Worm (Caenorhabditis elegans) whole organism, dauer: ENCODE measurements around the gene znf-706.

Experiments used
- unc-62 ChIP-seq: sonication (generic microtip); optimal IDR thresholded peaks from 2 replicates; lab custom pipeline; 2017; ENCODE audit warnings: missing biosample characterization, missing genetic modification reagents, missing genetic modification characterization

znf-706 gene

DNA sequence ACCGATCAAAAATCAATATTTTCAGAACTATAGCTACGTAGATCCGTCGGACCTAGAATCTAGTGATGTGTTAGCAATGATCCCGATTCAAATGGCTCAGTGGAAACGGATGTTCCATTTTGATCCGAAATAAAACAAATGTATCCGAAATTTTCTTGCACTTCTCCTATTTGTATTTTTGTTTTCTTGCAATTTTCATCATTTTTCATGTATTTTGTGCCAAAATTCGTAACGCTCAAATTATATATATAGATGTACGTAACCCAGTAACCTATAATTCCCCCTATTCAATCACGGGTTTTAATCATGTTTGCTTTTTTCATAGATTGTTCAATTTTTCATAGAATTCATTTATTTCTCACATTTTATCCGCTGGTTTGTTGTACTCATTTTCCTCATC, 2.9 kb upstream of the znf-706 start, which contains the start of gene gldi-10:
TSS of gene gldi-10 (plus strand) at position 301 of the 400 bp plus-strand sequence.
- TF ChIP-seq unc-62 (GFP tag; lab: Kevin White, UChicago) = no peak

DNA sequence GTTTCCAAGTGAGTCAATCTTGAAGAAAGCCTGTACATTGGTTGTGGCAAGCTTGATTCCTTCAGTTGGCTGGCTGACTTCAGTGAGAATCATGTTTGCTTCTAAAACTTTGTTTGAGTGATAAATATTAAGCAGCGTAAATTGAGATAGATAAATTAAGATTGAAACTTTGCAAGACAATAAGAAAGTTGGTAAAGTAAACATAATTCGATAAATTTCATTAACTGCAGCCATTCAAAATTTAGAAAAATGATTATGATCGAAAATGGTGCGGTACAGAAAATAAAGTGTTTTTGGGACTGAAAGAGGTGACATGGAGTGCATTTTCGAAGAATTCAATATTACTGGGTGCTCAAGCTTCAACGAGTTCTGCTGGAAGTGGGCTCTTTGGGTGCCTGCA, 478 bp downstream of the znf-706 start, which contains the start of gene icln-1:
TSS of gene icln-1 (minus strand) at position 101 of the 400 bp plus-strand sequence.
- TF ChIP-seq unc-62 (GFP tag; lab: Kevin White, UChicago) = no peak

DNA sequence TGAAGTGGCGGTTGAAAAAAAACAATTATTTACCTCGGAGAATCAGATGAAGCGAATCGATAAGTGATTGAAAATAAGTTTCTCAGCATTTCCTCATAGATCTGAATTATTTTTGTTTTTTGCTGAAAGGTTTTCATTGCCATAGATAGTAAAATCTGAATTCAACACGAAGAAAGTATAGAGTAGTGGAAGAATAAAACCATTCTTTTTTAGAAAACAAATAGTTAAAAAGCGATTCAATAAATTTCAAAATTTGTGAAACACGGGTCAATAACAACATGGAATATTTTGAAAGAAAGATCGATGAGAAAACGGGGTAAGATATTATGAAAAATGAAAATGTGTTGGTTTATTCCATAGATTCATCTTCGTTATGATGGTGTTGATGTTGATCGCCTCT, 1.7 kb downstream of the znf-706 start, which contains the start of gene mrpl-42:
TSS of gene mrpl-42 (minus strand) at position 101 of the 400 bp plus-strand sequence.
- TF ChIP-seq unc-62 (GFP tag; lab: Kevin White, UChicago) = no peak

DNA sequence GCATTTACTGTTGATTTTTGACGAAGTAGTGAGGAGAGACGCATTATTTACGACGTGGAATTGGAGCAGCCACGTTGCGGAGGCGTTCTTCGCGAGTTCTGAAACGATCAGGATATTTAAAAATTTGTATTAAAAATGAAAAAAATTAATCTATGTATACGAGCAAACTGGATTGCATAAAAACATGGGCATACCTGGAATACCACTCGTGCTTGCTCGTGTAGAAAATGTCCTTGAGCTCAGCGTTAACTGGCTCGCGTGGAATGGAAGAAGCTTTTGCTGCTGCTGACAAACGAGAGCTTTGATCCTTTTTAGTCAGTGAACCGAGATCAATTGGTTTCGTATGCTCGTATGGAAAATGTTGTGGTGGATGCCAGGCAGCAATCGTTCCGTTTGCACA, 2.1 kb downstream of the znf-706 start, which contains the start of gene lpl-1:
TSS of gene lpl-1 (minus strand) at position 101 of the 400 bp plus-strand sequence.
- no peak for TF ChIP-seq unc-62 (GFP tag; lab: Kevin White, UChicago)

DNA sequence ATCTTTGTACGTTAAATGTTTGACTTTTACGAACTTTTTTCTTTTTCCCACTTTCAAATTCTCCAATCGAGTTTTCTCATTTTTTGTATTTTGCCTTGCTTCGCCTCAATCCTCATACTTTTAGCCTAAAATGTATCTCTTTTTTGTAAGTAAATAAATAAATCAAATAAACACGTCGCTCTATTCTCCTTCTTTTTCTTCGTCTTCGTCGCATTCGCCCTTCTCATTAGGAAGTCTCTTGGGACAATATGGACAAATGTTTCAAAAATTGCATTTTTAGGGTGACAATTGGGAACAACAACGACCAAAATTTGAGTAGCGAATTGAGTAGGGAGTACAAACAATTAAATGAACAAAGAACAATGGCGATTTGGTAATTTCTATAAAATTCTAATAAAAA, 4.0 kb downstream of the znf-706 start:
- TF ChIP-seq unc-62 (GFP tag; lab: Kevin White, UChicago) = no peak

DNA sequence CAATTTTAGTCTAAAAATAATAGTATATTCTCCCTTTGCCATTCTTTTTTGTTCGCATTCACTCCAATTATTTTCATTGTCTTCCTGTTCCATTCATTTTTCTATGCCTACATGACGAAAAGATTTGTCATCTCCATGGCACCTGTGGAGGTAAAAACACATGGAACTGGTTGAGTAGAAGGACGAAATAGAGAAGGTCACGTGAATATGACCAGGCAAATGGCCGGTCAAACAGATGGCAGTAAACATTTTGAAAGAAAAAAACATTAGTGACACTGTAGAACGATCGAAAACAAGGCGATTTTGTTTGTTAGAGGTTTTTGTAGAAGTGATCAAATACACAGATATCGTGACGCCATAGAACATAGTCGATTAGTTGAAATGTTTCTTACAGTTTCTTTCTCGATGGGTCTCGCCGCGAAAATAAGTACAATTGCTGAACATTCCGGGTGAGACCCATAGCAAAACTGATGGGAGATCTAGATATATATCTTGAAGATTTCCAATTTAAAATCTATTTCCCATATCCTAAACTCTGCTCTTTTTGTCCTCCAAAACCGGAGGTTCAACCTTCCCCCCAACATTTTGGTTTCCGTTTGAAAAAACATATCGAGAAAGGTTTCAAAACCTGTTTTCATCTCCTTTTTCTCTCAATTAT, 5.4 kb downstream of the znf-706 start:
- no peak for TF ChIP-seq unc-62 (GFP tag; lab: Kevin White, UChicago)

DNA sequence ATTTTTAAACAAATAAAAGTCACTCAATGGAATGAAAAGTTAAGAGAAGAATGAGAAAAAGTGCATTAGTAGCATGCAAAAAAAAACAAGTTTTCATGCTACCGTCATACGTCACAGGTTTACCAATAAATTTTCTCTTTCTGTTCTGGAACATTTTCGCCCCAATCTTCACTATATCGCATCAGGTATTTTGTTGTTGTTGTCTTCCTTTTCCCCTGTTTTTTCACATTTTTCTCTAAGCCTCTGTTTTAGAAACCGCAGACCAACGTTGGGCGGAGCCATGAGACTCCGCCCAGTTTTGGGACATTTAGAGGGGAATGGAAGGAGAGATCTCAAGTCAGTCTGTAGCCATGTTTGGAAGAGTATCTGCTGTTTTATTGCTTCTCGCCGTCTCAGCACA, 7.7 kb downstream of the znf-706 start, which contains the start of gene msa-1:
TSS of gene msa-1 (plus strand) at position 301 of the 400 bp plus-strand sequence.
- no peak for TF ChIP-seq unc-62 (GFP tag; lab: Kevin White, UChicago)

DNA sequence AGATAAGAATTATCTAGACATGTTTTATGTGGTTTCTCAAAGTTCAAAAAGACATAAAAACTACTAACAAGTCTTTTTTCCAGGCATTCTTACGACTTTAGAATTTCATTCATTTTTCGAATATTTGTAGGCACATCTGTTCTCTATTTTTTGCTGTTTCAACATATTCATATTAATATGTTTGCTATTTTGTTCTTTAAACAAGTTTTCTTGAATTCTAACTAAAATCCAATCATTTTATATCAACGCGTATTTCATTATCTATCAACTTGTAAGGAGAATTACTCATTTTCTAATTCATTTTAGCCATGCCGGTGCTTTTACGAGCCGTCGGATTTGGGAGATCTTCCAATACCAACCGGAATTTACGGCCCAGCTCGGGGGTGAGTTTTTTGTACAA, 14.0 kb downstream of the znf-706 start, which contains the start of gene twk-8:
TSS of gene twk-8 (plus strand) at position 301 of the 400 bp plus-strand sequence.
- no peak for TF ChIP-seq unc-62 (GFP tag; lab: Kevin White, UChicago)

DNA sequence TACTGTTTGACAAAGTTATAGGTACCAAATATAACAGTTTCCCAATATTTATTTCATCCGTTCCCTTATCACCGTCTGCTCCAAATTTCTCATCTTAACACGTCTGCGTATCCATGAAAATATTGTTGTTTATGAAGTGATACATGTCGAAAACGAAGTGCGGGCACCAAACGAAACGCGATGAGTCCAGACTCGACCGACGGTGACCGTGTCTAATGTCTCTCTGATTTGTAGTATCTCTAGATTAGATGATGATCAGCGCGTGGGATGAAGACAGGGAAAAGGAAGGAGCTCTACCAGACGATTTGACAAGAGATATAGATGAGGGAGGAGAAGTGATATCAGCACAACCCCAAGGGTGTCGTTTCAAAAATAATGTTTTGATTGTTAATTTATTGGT, 15.8 kb downstream of the znf-706 start:
- TF ChIP-seq unc-62 (GFP tag; lab: Kevin White, UChicago) = no peak

DNA sequence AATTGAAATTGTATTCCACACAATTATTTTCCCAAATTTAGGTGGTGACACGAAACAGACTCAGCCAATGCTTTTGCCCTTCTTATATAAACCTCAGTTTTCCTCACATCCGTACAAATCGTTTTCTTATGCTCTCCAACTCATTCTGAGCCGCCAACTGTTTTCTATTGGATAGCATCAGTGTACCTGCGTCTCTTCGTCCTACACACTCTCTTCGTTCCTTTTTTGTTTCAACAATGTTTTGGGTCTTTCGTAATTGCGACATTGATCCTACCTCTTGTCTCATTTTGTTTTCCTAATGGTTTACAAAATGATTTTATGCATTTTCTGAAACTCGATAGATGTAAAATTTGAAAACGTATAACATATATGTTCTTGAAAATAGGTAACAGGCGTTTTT, 16.7 kb downstream of the znf-706 start:
- no peak for TF ChIP-seq unc-62 (GFP tag; lab: Kevin White, UChicago)

DNA sequence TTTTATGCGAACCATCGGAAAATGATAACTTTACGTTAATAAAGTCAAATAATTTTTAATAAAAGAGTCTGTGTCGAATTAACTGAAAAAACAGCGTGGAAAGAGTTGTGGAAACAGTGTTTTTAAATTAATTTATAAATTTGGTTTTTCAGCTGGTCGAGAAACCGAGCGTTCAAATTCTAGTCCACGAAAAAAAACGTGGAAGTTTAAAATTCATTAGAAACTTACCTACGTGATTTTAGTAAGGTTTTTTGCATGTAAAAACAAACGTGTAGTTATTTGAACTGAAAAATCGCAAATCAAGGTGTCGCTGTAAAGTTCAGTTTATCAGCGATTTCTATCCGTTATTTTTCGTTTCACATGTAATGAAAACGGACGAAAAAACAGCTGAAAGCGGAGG, 17.6 kb downstream of the znf-706 start, which contains the start of gene mans-4:
TSS of gene mans-4 (minus strand) at position 101 of the 400 bp plus-strand sequence.
- TF ChIP-seq unc-62 (GFP tag; lab: Kevin White, UChicago) = no peak

DNA sequence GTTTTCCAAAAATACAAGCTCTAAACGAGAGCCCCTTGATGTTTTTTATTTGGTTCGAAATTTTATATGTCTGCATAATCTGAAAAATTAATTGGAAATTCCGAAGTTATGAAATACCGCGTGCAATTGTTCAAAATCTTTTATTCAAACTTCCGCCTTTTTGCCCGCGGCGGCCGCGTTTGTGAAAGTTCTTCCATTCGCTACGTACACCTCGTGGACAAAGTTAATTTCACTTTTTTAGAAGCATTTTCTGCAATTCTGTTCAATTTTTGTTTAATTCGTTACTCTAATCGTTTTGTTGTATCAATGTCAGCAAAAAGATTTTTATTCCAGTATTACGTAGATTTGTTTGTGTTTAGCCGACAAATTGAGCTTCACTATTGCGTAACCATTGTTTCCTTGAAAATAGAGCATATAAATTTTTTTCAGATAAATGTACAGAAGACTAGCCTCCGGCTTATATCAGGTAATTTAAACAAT, 21.7 kb downstream of the znf-706 start, which contains the start of gene mppb-1:
TSS of gene mppb-1 (plus strand) at position 430 of the 480 bp plus-strand sequence.
- TF ChIP-seq unc-62 (GFP tag; lab: Kevin White, UChicago) = no peak

DNA sequence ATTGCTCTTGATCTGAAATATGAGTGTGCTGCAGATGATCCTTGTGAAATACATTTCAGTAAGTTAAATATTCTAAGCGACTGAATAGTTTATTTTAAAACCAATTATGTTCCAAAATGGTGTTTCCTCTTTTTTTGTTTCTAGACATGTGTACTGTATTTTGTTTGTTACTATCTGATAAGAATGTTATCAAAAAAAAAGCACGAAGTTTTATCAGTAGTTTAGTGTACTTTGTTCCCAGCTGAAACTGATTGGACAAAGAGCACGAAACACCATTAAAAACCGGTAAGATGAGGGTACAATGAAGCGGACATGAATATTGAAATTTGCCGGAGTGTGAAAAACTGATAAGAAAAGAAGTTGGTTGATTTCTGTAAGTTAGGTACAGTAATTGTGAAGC, 25.8 kb downstream of the znf-706 start:
- no peak for TF ChIP-seq unc-62 (GFP tag; lab: Kevin White, UChicago)

DNA sequence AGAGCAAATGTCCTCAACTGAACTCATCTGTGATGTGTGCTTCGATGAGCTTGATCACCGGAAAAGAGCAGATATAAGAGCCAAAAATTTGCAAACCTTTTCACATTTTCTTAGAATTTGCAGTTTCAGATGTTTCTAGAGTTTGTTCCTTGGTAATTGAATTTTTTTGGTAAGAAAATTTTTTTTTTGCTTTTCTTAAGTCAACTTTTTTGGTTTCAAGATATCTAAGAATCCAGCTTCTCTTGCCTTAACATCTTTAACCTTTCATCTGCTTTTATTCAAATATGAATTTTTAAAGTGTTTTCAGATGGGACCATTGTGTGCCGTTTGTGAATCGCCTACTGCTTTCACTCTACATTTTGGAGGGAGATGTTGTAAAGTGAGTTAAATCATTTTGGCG, 26.3 kb downstream of the znf-706 start, which contains the start of gene nhr-11:
TSS of gene nhr-11 (plus strand) at position 301 of the 400 bp plus-strand sequence.
- TF ChIP-seq unc-62 (GFP tag; lab: Kevin White, UChicago) = no peak

DNA sequence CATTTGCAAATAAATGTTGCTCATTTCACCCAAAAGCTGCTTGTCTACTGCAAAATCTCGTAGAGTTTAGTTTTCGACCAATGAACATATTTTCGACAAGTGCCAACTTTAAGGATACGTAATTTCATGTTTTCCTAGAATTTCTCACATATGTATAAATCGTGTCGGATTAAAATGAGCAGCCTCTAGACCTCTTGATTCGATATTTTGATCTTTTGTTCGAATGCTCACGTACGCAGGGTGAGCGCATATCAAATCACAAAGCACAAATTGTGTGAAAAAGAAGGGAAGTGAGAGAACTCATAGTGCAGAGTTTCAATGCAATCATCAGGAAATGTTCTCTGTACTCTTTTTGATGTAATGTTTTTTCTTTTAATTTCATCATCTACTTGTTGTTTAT, 32.5 kb downstream of the znf-706 start:
- TF ChIP-seq unc-62 (GFP tag; lab: Kevin White, UChicago) = no peak

DNA sequence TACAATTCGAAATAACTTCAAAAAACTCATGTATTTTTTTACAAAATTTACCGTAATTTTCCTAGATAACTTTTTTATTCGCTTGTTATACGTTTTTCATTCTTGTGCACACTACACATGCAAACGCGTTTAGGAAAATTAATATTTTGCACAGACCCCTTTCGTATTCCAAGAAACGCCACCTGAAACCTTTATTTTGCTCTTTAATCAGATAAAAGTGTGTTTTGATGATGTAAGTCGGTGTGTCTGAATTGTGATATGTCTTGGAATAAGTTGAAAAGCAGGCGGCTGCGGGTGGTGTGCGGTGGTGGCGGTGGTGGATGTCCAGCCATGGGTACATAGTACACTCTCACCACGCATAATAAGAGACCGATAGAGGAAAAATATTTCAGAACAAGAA, 42.6 kb downstream of the znf-706 start:
- TF ChIP-seq unc-62 (GFP tag; lab: Kevin White, UChicago) = no peak
